Worm (Caenorhabditis elegans) whole organism, L2 larva: ENCODE data around the gene C50B8.6.

ENCODE experiments used
- C34F6.9 ChIP-seq: fragments of 150-350 bp; optimal IDR thresholded peaks from 2 replicates; lab custom pipeline; 2014; ENCODE audit warnings: missing biosample characterization, missing genetic modification characterization
- F13H6.1 ChIP-seq: sonication (generic microtip); optimal IDR thresholded peaks from 2 replicates; lab custom pipeline; 2016; ENCODE audit warnings: missing genetic modification characterization, missing compliant biosample characterization
- ZK546.5 ChIP-seq: sonication (generic microtip); optimal IDR thresholded peaks from 2 replicates; lab custom pipeline; 2017; ENCODE audit warnings: missing biosample characterization, missing genetic modification characterization
- ama-1 ChIP-seq: fragments of 150-350 bp; optimal IDR thresholded peaks from 2 replicates; lab custom pipeline; 2018; ENCODE audit warnings: inconsistent platforms
- blmp-1 ChIP-seq: sonication (generic microtip); optimal IDR thresholded peaks from 2 replicates; lab custom pipeline; 2017; ENCODE audit warnings: missing genetic modification characterization, mild to moderate bottlenecking, missing compliant biosample characterization, antibody characterized with exemption, moderate library complexity; ENCODE audit not compliant: insufficient read depth
- ceh-16 ChIP-seq: fragments of 150-350 bp; optimal IDR thresholded peaks from 2 replicates; lab custom pipeline; 2014; ENCODE audit warnings: missing biosample characterization, missing genetic modification characterization
- ceh-82 ChIP-seq: fragments of 150-350 bp; optimal IDR thresholded peaks from 2 replicates; lab custom pipeline; 2014; ENCODE audit warnings: missing biosample characterization, missing genetic modification characterization
- crh-2 ChIP-seq: sonication (generic microtip); optimal IDR thresholded peaks from 2 replicates; lab custom pipeline; 2017; ENCODE audit warnings: missing biosample characterization, missing genetic modification characterization
- dmd-4 ChIP-seq: sonication (generic microtip); optimal IDR thresholded peaks from 2 replicates; lab custom pipeline; 2017; ENCODE audit warnings: missing biosample characterization, missing genetic modification characterization
- elt-1 ChIP-seq: fragments of 150-350 bp; optimal IDR thresholded peaks from 2 replicates; lab custom pipeline; 2014; ENCODE audit warnings: missing biosample characterization, missing genetic modification characterization
- fos-1 ChIP-seq: fragments of 150-350 bp; optimal IDR thresholded peaks from 2 replicates; lab custom pipeline; 2014; ENCODE audit warnings: missing biosample characterization, missing genetic modification characterization
- gmeb-1 ChIP-seq: fragments of 150-350 bp; optimal IDR thresholded peaks from 2 replicates; lab custom pipeline; 2014; ENCODE audit warnings: missing biosample characterization, missing genetic modification characterization
- lin-11 ChIP-seq: fragments of 150-350 bp; sonication (generic microtip); optimal IDR thresholded peaks from 2 replicates; lab custom pipeline; 2014; ENCODE audit warnings: missing biosample characterization, missing genetic modification characterization, inconsistent platforms, mixed read lengths
- lin-39 ChIP-seq: fragments of 150-350 bp; optimal IDR thresholded peaks from 2 replicates; lab custom pipeline; 2014; ENCODE audit warnings: missing biosample characterization, missing genetic modification reagents, missing genetic modification characterization
- lsy-2 ChIP-seq, 2 experiments: fragments of 150-350 bp in 1 of 2; sonication (generic microtip) in 1 of 2; optimal IDR thresholded peaks; 2 replicates each; lab custom pipeline; 2014 to 2017; ENCODE audit warnings: missing biosample characterization in 2 of 2, missing genetic modification characterization in 2 of 2
- mab-5 ChIP-seq: fragments of 150-350 bp; optimal IDR thresholded peaks from 2 replicates; lab custom pipeline; 2014; ENCODE audit warnings: missing biosample characterization, missing genetic modification characterization
- mdl-1 ChIP-seq, 2 experiments: fragments of 150-350 bp in 1 of 2; sonication (generic microtip) in 1 of 2; optimal IDR thresholded peaks; 2 replicates each; lab custom pipeline; 2017; ENCODE audit warnings: missing biosample characterization in 2 of 2, missing genetic modification characterization in 2 of 2
- nhr-12 ChIP-seq: fragments of 150-350 bp; optimal IDR thresholded peaks from 2 replicates; lab custom pipeline; 2014; ENCODE audit warnings: missing biosample characterization, missing genetic modification characterization
- nhr-129 ChIP-seq: fragments of 150-350 bp; optimal IDR thresholded peaks from 2 replicates; lab custom pipeline; 2014; ENCODE audit warnings: missing biosample characterization, missing genetic modification characterization
- nhr-21 ChIP-seq: fragments of 150-350 bp; optimal IDR thresholded peaks from 2 replicates; lab custom pipeline; 2014; ENCODE audit warnings: missing biosample characterization, missing genetic modification characterization
- nhr-25 ChIP-seq: fragments of 150-350 bp; sonication (generic microtip); optimal IDR thresholded peaks from 3 replicates; lab custom pipeline; 2014; ENCODE audit warnings: missing biosample characterization, missing genetic modification characterization
- peb-1 ChIP-seq: fragments of 150-350 bp; optimal IDR thresholded peaks from 2 replicates; lab custom pipeline; 2014; ENCODE audit warnings: missing biosample characterization, missing genetic modification characterization
- sem-4 ChIP-seq: fragments of 150-350 bp; optimal IDR thresholded peaks from 2 replicates; lab custom pipeline; 2014; ENCODE audit warnings: missing biosample characterization, missing genetic modification reagents, missing genetic modification characterization
- skn-1 ChIP-seq: sonication (generic microtip); optimal IDR thresholded peaks from 2 replicates; lab custom pipeline; 2017; ENCODE audit warnings: missing biosample characterization, missing genetic modification characterization
- sma-3 ChIP-seq: sonication (generic microtip); optimal IDR thresholded peaks from 2 replicates; lab custom pipeline; 2016; ENCODE audit warnings: missing genetic modification reagents, missing genetic modification characterization, missing compliant biosample characterization
- sma-9 ChIP-seq, 2 experiments: fragments of 150-350 bp in 1 of 2; sonication (generic microtip) in 1 of 2; optimal IDR thresholded peaks; 2 replicates each; lab custom pipeline; 2014 to 2016; ENCODE audit warnings: missing genetic modification characterization in 2 of 2, mild to moderate bottlenecking in 1 of 2, missing biosample characterization in 1 of 2, missing compliant biosample characterization in 1 of 2, missing genetic modification reagents in 1 of 2, moderate library complexity in 1 of 2
- unc-55 ChIP-seq: fragments of 150-350 bp; sonication (generic microtip); optimal IDR thresholded peaks from 3 replicates; lab custom pipeline; 2014; ENCODE audit warnings: missing biosample characterization, missing genetic modification reagents, missing genetic modification characterization
- unc-62 ChIP-seq: fragments of 150-350 bp; optimal IDR thresholded peaks from 2 replicates; lab custom pipeline; 2014; ENCODE audit warnings: missing biosample characterization, missing genetic modification reagents, missing genetic modification characterization
- zag-1 ChIP-seq: fragments of 150-350 bp; optimal IDR thresholded peaks from 2 replicates; lab custom pipeline; 2014; ENCODE audit warnings: missing biosample characterization, missing genetic modification characterization
- ztf-1 ChIP-seq: fragments of 200-800 bp; sonication (Bioruptor generic); conservative IDR thresholded peaks from 2 replicates; pipeline ENCODE4 v1.3.6; 2022; ENCODE audit warnings: missing genetic modification characterization, missing compliant biosample characterization
- ztf-11 ChIP-seq: sonication (generic microtip); optimal IDR thresholded peaks from 2 replicates; lab custom pipeline; 2017; ENCODE audit warnings: missing biosample characterization, missing genetic modification characterization
- ztf-4 ChIP-seq: fragments of 150-350 bp; optimal IDR thresholded peaks from 2 replicates; lab custom pipeline; 2014; ENCODE audit warnings: missing biosample characterization, missing genetic modification characterization

Gene C50B8.6

DNA sequence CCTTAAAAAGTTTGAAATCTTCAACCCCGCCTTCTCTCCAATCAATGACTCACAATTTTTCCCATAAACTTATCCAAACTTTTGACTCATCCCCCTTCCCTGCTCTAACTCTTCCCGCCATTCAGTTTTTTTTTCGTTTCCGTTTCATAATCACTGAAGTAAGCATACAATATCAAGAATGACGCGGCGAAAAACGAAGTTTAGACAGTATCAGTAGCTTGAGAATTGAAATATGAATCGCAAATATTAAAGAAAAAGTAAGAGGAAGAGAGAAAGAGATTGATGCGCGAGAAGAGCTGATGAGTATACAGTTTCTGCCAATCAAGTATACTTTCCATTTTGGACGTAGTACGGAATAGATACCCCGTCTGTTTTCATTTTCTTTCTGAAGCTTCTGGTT, 1.3 kb upstream of the C50B8.6 start:
- TF ChIP-seq blmp-1 (tag; lab: Kevin White, UChicago) (no peak), fos-1 (tag; lab: Kevin White, UChicago) (peak; percentile 88)

DNA sequence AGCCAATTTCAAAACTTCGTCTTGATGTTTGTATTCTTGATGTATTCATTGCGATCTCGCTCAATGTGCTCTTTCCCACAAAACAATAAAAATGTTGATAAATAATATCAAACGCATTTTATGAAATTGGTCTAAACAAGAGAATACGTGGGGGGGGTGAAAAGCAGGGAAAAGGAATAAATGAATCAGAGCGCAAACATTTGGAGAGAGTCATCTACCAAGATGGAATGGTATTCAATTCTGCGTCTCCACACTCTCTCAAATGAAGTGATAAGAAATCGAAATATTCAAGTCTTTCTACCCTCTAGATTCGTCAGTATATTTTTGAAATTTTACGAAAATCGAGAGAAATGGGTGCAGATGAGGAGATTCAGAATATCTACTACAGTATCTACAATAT, 1.9 kb downstream of the C50B8.6 start, which contains the start of gene C50B8.5:
C50B8.5 (plus strand) TSS at position 273 of the 400 bp plus-strand sequence.
- TF ChIP-seq unc-55 (GFP tag; lab: Kevin White, UChicago) (no peak), ZK546.5 (tag; lab: Kevin White, UChicago) (no peak), fos-1 (tag; lab: Kevin White, UChicago) (peak; percentile 74), elt-1 (tag; lab: Kevin White, UChicago) (no peak), F13H6.1 (tag; lab: Kevin White, UChicago) (peak; percentile 15), ztf-11 (tag; lab: Kevin White, UChicago) (no peak)

DNA sequence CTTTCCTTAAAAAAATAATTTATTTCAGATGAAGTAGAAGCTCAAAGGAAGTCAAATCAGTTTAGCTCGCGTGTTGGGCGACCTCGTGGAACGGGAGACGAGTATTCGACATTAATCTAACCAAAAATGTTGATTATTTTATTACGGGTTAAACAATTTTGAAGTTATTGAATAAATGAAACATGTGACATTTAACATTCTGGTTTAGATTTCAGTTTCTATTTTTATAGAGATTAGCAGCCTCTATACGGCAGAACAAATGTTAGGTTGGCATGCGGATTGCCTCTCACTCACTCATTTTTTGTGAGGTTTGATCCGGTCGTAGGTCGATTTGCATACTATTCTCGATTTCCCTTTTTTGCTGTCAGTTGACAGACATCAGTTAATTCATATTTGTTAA, 5.7 kb downstream of the C50B8.6 start, which contains the start of gene F53F4.1:
F53F4.1 (plus strand) TSS at position 301 of the 400 bp plus-strand sequence.
- TF ChIP-seq ama-1 (no peak), ztf-11 (tag; lab: Kevin White, UChicago) (no peak)

DNA sequence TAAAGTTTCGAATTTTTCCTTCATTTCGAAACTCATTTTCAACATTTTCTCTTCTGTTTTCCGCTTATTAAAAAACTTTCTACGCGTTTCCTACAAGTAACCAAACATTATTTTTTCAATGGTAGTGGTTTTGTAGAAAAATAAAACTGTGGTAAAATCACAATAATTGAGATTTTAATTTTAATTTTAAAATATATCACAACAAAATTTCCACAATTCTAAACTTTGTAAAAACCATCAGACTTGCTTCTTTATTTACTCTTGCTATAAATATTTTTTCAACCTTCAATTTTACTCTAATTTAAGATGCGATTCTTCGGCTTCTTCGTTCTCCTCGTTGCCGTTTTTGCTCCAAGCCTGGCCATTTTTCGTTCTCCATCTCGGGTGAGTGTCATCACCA, 9.1 kb downstream of the C50B8.6 start, which contains the start of gene F53F4.17:
F53F4.17 (plus strand) TSS at position 301 of the 400 bp plus-strand sequence.
- TF ChIP-seq ZK546.5 (tag; lab: Kevin White, UChicago) (no peak), F13H6.1 (tag; lab: Kevin White, UChicago) (no peak), C34F6.9 (tag; lab: Kevin White, UChicago) (no peak), fos-1 (tag; lab: Kevin White, UChicago) (no peak), ztf-1 (GFP tag; lab: Robert Waterston, UW) (no peak), nhr-25 (tag; lab: Kevin White, UChicago) (no peak), ceh-82 (tag; lab: Kevin White, UChicago) (no peak), lin-39 (no peak), elt-1 (tag; lab: Kevin White, UChicago) (no peak), unc-62 (GFP tag; lab: Kevin White, UChicago) (no peak), lsy-2 (tag; optimal IDR thresholded peaks at IDR 0.05; lab: Kevin White, UChicago) (no peak), skn-1 (tag; lab: Kevin White, UChicago) (no peak)
- TF ChIP-seq, all 48 proteins: peak for 0

DNA sequence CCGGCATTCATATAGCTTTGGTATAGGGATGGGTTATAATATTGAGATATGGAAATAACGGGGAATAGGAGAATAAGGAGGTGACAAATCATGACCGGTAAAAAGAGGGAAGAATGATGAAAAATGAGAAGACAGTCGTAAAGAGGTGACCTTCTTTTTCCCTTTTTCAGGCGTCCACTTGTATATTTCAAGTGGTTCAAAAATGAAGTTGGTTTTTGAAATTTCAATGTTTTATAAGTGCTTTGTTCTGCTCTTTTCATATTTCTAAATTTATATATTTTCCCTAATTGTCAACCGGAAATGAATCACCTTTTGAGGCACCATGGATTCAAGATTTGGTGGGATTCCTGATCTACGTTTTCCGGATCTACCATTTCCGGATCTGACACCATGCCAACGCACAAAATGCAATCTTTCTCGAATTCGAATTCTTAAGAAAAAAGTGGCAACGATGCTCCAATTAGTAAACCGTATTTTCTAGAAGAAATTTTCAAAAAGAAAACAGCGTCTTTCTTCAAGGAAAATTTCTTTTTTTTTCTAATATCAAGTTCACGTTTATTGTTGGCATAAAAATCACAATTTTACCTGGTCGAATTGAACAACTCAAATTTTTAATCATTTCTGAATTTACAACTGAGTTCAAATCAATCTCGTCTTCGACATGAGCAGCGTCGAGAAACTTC, 10.9 kb downstream of the C50B8.6 start, which contains the start of the genes F53F4.2 and F53F4.18:
F53F4.2 (minus strand) TSS at position 101 of the 683 bp plus-strand sequence.
F53F4.18 (plus strand) TSS at position 633 of the 683 bp plus-strand sequence.
- no peak for TF ChIP-seq zag-1
- TF ChIP-seq sem-4 (tag; lab: Kevin White, UChicago): no peak
- TF ChIP-seq mab-5: no peak
- no peak for TF ChIP-seq sma-3 (GFP tag; lab: Kevin White, UChicago)
- no peak for TF ChIP-seq nhr-21
- no peak for TF ChIP-seq lin-11 (tag; lab: Kevin White, UChicago)
- no peak for TF ChIP-seq peb-1 (tag; lab: Kevin White, UChicago)
- TF ChIP-seq ceh-16: no peak
- TF ChIP-seq nhr-129 (tag; lab: Kevin White, UChicago): no peak
- TF ChIP-seq nhr-25 (tag; lab: Kevin White, UChicago): no peak
- TF ChIP-seq ztf-4: no peak
- no peak for TF ChIP-seq unc-62 (GFP tag; lab: Kevin White, UChicago)
- TF ChIP-seq unc-55 (GFP tag; lab: Kevin White, UChicago): no peak
- TF ChIP-seq blmp-1 (tag; lab: Kevin White, UChicago): no peak

DNA sequence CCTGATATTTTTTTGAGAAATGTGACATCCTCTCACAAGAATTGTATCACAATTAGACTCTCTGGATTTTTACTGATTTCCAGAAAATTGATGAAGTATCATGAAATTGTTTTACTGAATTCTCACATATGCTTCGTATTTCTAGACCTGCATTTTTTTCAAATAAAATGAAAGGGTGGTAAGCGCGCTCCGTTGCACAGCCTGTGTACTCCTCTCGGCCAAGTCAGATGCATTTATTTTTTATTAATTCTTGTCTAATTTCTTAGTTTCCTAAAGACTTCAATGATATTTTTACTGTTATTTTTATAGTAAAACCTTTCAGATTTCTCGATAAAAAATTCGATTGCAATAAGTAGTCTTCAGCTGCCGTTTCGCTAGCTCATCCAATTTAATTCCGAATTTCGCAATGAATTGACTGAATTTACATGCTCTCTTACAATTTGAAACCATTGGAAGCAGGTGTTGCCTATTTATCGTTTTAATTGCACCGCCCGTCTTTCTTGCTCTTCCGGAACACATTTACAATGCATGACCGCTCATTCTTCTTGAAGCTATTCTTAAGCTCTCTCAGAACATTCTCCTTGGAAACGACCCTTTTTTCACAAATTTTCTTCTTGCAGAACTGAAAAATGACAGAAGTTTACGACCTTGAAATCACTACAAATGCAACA, 12.9 kb downstream of the C50B8.6 start, which contains the start of gene tbcb-1:
tbcb-1 (plus strand) TSS at position 621 of the 671 bp plus-strand sequence.
- TF ChIP-seq sma-9 (GFP tag; optimal IDR thresholded peaks at IDR 0.05; lab: Kevin White, UChicago) (peak; percentile 31), sma-9 (tag; optimal IDR thresholded peaks at IDR 0.05; lab: Kevin White, UChicago) (no peak), gmeb-1 (tag; lab: Kevin White, UChicago) (peak; percentile 35), nhr-25 (tag; lab: Kevin White, UChicago) (peak; percentile 35), mdl-1 (tag; optimal IDR thresholded peaks at IDR 0.05; lab: Kevin White, UChicago) (no peak), ztf-4 (no peak), nhr-129 (tag; lab: Kevin White, UChicago) (no peak), crh-2 (tag; lab: Kevin White, UChicago) (no peak), unc-55 (GFP tag; lab: Kevin White, UChicago) (no peak), lin-11 (tag; lab: Kevin White, UChicago) (no peak), sma-3 (GFP tag; lab: Kevin White, UChicago) (peak; percentile 8), elt-1 (tag; lab: Kevin White, UChicago) (no peak), dmd-4 (tag; lab: Kevin White, UChicago) (no peak), lsy-2 (tag; optimal IDR thresholded peaks at IDR 0.05; lab: Kevin White, UChicago) (peak in 1 of 2 experiments; percentile 55), nhr-12 (tag; lab: Kevin White, UChicago) (no peak), C34F6.9 (tag; lab: Kevin White, UChicago) (peak; percentile 49)
- TF ChIP-seq, all 48 proteins: peak for 6
